Worm (Caenorhabditis elegans): ENCODE measurements around the gene hda-5.
"Not testable (repeated sequence)": the region's sequence is repeated elsewhere in the genome, so short reads cannot be mapped to it uniquely, and the experiment has no call there.

The hda-5 gene

DNA sequence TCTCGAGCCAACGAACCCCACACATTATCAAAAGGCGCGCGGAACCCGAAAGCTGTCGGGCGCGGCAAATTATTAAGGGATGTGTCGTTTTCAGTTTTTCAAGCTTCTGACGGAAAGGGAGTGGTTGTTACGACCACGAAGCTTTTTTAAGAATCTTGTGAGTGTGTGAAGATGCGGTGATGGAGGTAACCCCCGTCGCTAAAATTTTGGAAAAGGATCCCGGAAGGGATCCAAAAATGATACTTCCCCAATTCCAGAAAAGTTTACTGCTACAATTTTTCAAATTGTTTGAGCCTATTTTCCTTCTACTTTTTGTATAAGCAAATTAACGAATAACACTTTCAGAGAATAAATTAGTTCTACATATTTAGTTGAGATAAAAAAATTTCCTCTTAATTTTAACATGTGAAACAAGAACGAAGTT is 42.1 kb upstream of the hda-5 start (continued):
- TF ChIP-seq dmd-4 (tag; optimal IDR thresholded peaks at IDR 0.05): no peak
- peak; percentile 45 for TF ChIP-seq lin-11 (tag; optimal IDR thresholded peaks at IDR 0.05)
- TF ChIP-seq nhr-77 (tag; optimal IDR thresholded peaks at IDR 0.05): no peak
- TF ChIP-seq nhr-12 (tag; optimal IDR thresholded peaks at IDR 0.05): peak; percentile 62

DNA sequence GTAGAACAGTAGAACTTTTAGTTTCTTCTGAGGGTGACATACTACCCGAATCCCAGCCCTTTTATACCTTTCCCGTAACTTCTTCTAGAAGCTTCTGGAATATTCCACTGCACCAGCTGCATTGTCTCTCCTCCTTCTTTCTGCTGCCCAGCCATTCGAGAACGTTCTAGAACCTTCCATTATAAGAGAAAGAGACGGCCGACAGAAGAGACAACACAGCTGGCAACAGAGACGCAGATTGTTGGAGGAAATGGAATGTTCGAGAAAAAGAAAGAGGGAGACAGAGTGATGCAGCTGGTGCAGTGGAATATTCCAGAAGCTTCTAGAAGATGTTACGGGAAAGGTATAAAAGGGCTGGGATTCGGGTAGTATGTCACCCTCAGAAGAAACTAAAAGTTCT is 39.6 kb upstream of the hda-5 start, which contains the start of the genes F44E5.4 and F44E5.5:
TSS of gene F44E5.4 (minus strand) at position 35 of the 400 bp plus-strand sequence.
TSS of gene F44E5.5 (plus strand) at position 386 of the 400 bp plus-strand sequence.
- TF ChIP-seq R02D3.7 (tag; optimal IDR thresholded peaks at IDR 0.05) (peak; percentile 21), crh-2 (tag; optimal IDR thresholded peaks at IDR 0.05) (peak; percentile 91), lin-11 (tag; optimal IDR thresholded peaks at IDR 0.05) (peak; percentile 50), sma-9 (GFP tag; optimal IDR thresholded peaks at IDR 0.05) (peak; percentile 84), gmeb-1 (tag; optimal IDR thresholded peaks at IDR 0.05) (peak; percentile 76), mdl-1 (tag; optimal IDR thresholded peaks at IDR 0.05) (peak in 1 of 2 experiments; percentile 29), snpc-4 (tag; optimal IDR thresholded peaks at IDR 0.05) (peak; percentile 46), nhr-21 (tag; optimal IDR thresholded peaks at IDR 0.05) (peak; percentile 21), lin-13 (GFP tag; optimal IDR thresholded peaks at IDR 0.05) (peak; percentile 89), nhr-10 (tag; optimal IDR thresholded peaks at IDR 0.05) (peak; percentile 86), lsy-2 (tag; optimal IDR thresholded peaks at IDR 0.05) (peak; percentile 84 to 88), nhr-6 (tag; optimal IDR thresholded peaks at IDR 0.05) (peak; percentile 70), unc-55 (GFP tag; optimal IDR thresholded peaks at IDR 0.05) (peak; percentile 58), nhr-129 (tag; optimal IDR thresholded peaks at IDR 0.05) (peak; percentile 68), ztf-1 (GFP tag; conservative IDR thresholded peaks at IDR 0.05) (peak; percentile 98), ztf-11 (tag; optimal IDR thresholded peaks at IDR 0.05) (peak; percentile 54), fos-1 (tag; optimal IDR thresholded peaks at IDR 0.05) (peak; percentile 32), C34F6.9 (tag; optimal IDR thresholded peaks at IDR 0.05) (peak; percentile 85), sem-4 (tag; optimal IDR thresholded peaks at IDR 0.05) (peak; percentile 79), Y55F3AM.14 (GFP tag; optimal IDR thresholded peaks at IDR 0.05) (peak; percentile 97), F13H6.1 (tag; optimal IDR thresholded peaks at IDR 0.05) (peak; percentile 89), nhr-25 (tag; optimal IDR thresholded peaks at IDR 0.05) (peak; percentile 87), ztf-4 (tag; optimal IDR thresholded peaks at IDR 0.05) (peak; percentile 79), egl-27 (tag; optimal IDR thresholded peaks at IDR 0.05) (peak; percentile 88), ceh-82 (tag; optimal IDR thresholded peaks at IDR 0.05) (peak; percentile 5), unc-62 (GFP tag; optimal IDR thresholded peaks at IDR 0.05) (peak; percentile 18), unc-39 (tag; optimal IDR thresholded peaks at IDR 0.05) (peak; percentile 71), mab-5 (tag; optimal IDR thresholded peaks at IDR 0.05) (peak; percentile 26), sma-3 (GFP tag; optimal IDR thresholded peaks at IDR 0.05) (peak; percentile 87)
- TF ChIP-seq sma-9 (tag; optimal IDR thresholded peaks at IDR 0.05): not testable (repeated sequence)

DNA sequence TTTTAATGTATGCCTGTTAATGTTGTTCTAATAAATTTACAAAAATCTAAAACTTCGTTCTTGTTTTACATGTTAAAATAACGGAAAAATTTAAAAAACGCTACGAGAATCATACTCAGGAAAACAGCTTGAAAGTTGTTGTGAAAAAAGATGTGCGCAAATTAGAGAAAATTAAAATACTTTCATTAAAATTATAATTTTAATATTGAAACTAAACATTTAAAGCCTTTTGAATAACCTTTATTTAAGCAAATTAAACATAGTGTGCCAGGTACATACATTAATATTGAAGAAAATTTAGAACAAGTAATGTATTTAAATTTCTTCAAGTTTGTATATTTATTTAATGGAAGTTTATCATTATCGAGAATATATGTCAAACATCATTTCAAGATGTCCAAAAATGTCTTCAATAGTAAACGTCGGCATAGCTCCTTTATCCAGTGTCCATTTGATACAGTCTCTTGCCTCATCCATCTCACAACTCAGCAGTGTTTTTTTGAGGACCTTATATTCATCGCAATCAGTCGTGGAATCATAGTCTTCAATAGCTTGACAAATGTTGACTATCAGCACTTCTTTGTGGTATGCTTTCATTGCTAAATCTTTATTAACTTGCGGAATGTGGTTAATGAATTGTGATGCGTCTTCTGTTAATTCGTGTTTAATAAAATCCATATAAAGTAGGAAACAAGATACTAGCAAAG is 36.9 kb upstream of the hda-5 start:
- no peak for TF ChIP-seq nhr-77 (tag; optimal IDR thresholded peaks at IDR 0.05)
- TF ChIP-seq alr-1 (tag; optimal IDR thresholded peaks at IDR 0.05): no peak
- no peak for TF ChIP-seq elt-3 (tag; optimal IDR thresholded peaks at IDR 0.05)
- no peak for TF ChIP-seq nhr-23 (tag; optimal IDR thresholded peaks at IDR 0.05)
- TF ChIP-seq nhr-6 (tag; optimal IDR thresholded peaks at IDR 0.05): no peak
- TF ChIP-seq mab-5 (tag; optimal IDR thresholded peaks at IDR 0.05): no peak
- no peak for TF ChIP-seq ceh-16 (tag; optimal IDR thresholded peaks at IDR 0.05)
- TF ChIP-seq lin-13 (GFP tag; optimal IDR thresholded peaks at IDR 0.05): peak; percentile 82
- peak; percentile 53 for TF ChIP-seq nhr-12 (tag; optimal IDR thresholded peaks at IDR 0.05)
- TF ChIP-seq ztf-1 (GFP tag; conservative IDR thresholded peaks at IDR 0.05): 0 out of 2 replicates have a peak, but pooled peaks have one; percentile 51
- TF ChIP-seq lin-39 (tag; optimal IDR thresholded peaks at IDR 0.05): no peak
- TF ChIP-seq ceh-82 (tag; optimal IDR thresholded peaks at IDR 0.05): no peak
- peak; percentile 93 for TF ChIP-seq ztf-4 (tag; optimal IDR thresholded peaks at IDR 0.05)
- TF ChIP-seq snpc-4 (tag; optimal IDR thresholded peaks at IDR 0.05): peak; percentile 62
- no peak for TF ChIP-seq unc-62 (GFP tag; optimal IDR thresholded peaks at IDR 0.05)
- peak; percentile 89 for TF ChIP-seq skn-1 (tag; optimal IDR thresholded peaks at IDR 0.05)
- no peak for TF ChIP-seq dmd-4 (tag; optimal IDR thresholded peaks at IDR 0.05)
- no peak for TF ChIP-seq mbf-1 (tag; optimal IDR thresholded peaks at IDR 0.05)
- TF ChIP-seq nhr-21 (tag; optimal IDR thresholded peaks at IDR 0.05): no peak
- TF ChIP-seq R02D3.7 (tag; optimal IDR thresholded peaks at IDR 0.05): no peak
- TF ChIP-seq fos-1 (tag; optimal IDR thresholded peaks at IDR 0.05): no peak
- TF ChIP-seq Y55F3AM.14 (GFP tag; optimal IDR thresholded peaks at IDR 0.05): no peak
- peak in 1 of 2 experiments; percentile 89 for TF ChIP-seq lsy-2 (tag; optimal IDR thresholded peaks at IDR 0.05)
- TF ChIP-seq F13H6.1 (tag; optimal IDR thresholded peaks at IDR 0.05): no peak
- TF ChIP-seq crh-2 (tag; optimal IDR thresholded peaks at IDR 0.05): peak; percentile 48
- TF ChIP-seq egl-27 (tag; optimal IDR thresholded peaks at IDR 0.05): no peak
- TF ChIP-seq zag-1 (tag; optimal IDR thresholded peaks at IDR 0.05): no peak
- TF ChIP-seq sma-3 (GFP tag; optimal IDR thresholded peaks at IDR 0.05): no peak
- TF ChIP-seq blmp-1 (tag; optimal IDR thresholded peaks at IDR 0.05; ENCODE audit: insufficient read depth): no peak
- TF ChIP-seq mdl-1 (tag; optimal IDR thresholded peaks at IDR 0.05): no peak
- no peak for TF ChIP-seq aly-2 (tag; optimal IDR thresholded peaks at IDR 0.05)
- peak; percentile 99 for TF ChIP-seq ama-1 (optimal IDR thresholded peaks at IDR 0.05)
- no peak for TF ChIP-seq nhr-25 (tag; optimal IDR thresholded peaks at IDR 0.05)
- no peak for TF ChIP-seq gmeb-1 (tag; optimal IDR thresholded peaks at IDR 0.05)
- TF ChIP-seq C34F6.9 (tag; optimal IDR thresholded peaks at IDR 0.05): peak; percentile 93
- TF ChIP-seq nhr-10 (tag; optimal IDR thresholded peaks at IDR 0.05): no peak
- TF ChIP-seq nhr-237 (tag; optimal IDR thresholded peaks at IDR 0.05): no peak
- TF ChIP-seq unc-55 (GFP tag; optimal IDR thresholded peaks at IDR 0.05): peak; percentile 69

Data from whole organism, L2 larva.